Fruit fly (Drosophila melanogaster): ENCODE measurements around the gene Septin2.

Septin2 gene

DNA sequence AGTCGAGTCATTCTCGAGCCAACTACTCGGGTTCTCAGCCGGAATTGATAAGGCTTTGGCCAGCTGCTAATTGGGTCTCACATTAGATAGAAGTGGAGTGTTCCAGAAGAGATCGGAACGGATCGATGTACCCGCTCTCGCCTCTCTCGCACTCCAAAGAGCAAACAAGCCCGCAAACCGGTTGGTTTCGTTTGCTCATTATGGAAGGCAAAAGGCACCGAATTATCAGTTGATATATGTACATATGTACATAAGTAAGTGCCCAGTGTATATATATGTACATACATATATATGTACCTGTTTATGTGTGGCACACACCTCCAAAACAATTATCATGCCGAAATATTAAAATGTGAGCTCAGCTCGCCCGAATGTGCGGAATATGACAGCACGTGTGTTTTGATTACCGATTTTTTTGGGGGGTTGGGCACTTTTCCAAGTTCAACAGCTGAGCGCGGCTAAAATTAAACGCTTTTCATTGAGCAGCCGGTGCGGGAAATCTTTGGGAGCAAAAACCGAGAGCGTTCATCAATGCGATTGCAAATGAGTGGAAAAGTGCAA, 32.4 kb downstream of the Septin2 start:
- TF ChIP-seq CTCF (optimal IDR thresholded peaks at IDR 0.05) (no peak), CG8478 (optimal IDR thresholded peaks at IDR 0.05) (no peak)

DNA sequence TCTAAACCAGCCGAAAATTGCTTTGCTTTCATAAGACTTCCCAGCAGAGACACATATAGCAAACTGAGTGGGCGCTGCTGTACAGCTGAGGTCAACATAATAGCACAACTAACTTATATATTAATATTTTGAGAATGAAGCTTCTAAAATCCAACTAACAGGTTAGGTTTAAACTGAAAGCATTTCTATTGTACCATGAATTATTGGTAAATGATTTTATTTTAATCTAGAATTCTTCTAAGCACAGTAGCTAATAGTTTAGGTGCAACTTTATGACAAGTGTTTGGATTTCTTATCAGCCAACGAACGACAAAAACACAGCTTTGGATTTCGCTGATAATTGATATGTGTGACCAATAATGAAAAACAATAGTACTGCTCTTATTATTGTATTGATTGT, 33.1 kb downstream of the Septin2 start:
- TF ChIP-seq CTCF (optimal IDR thresholded peaks at IDR 0.05), result no peak
- TF ChIP-seq CG8478 (optimal IDR thresholded peaks at IDR 0.05), result no peak

dm6 chr3R:20554300-20554699, 33.9 kb downstream of the Septin2 start, which contains the start of gene att-ORFB:
Gene att-ORFB, minus strand, starts transcription at chr3R:20554400.
- TF ChIP-seq CTCF (optimal IDR thresholded peaks at IDR 0.05) (no peak), CG8478 (optimal IDR thresholded peaks at IDR 0.05) (no peak)

DNA sequence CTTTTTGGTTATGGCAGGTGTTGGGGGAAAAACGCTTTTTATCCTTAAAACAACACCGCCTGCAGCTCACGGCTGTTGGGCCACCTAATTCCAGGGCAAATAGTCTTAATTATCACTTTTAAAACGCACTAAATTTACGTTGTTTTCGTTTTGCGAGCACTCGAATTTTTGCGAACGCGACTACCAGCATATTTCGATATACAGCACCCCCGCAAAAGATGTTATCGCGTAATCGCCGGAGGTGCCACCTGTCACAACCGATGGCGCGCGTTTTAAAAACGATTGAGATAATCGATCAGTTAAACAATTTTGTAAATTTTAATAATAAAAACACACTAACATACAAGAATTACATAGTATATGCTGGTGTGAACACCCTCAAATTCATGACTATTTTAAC, 36.1 kb downstream of the Septin2 start, which contains the start of gene Stat92E:
Gene Stat92E (minus strand): TSS at position 219 of the 400 bp plus-strand sequence.
- TF ChIP-seq CTCF (optimal IDR thresholded peaks at IDR 0.05) (no peak), CG8478 (optimal IDR thresholded peaks at IDR 0.05) (no peak)

- TF ChIP-seq CG8478 (optimal IDR thresholded peaks at IDR 0.05) (no peak), CTCF (optimal IDR thresholded peaks at IDR 0.05) (no peak)
Observed at dm6 chr3R:20551487-20552079, 36.6 kb downstream of the Septin2 start.

- TF ChIP-seq CTCF (optimal IDR thresholded peaks at IDR 0.05) (peak in 1 of 2 experiments; percentile 19), CG8478 (optimal IDR thresholded peaks at IDR 0.05) (no peak)
Observed at dm6 chr3R:20550632-20551486, 37.3 kb downstream of the Septin2 start.

DNA sequence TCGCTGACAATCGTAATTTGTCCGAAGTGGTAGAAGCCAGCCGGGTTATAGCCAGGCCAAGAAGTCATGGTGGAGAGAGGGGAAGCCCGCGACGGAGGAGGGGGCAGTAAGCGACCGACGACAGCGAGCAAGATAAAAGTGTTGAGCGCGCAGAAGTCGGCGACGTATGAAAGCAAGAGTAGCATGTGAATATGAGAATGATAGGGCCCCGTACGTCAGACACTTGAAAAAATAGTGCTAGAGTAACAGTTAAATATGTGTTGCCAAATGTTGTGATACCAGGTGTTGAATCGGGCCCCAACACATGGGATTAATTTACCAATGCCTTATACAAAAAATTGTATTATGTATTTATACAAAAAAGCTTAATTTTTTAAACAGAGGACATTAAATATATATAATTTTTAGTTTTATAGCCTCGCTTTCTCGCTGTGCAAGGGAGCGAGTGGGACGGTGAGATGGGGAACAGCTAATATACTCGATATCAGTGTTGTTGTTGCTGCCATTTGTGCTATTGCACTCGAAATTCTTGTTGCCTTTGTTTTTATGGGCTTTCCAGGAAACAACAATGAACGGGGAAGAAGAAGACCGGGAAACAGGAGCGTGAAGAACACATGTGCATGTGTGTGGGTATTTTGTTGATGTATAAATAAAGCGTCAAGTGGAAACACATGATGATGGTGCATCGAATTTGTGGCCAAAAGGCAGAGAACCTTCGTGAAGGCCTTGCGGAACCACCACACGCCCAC, 38.1 kb downstream of the Septin2 start:
- TF ChIP-seq CG8478 (optimal IDR thresholded peaks at IDR 0.05), result no peak
- TF ChIP-seq CTCF (optimal IDR thresholded peaks at IDR 0.05), result no peak

dm6 chr3R:20549017-20549854, 38.9 kb downstream of the Septin2 start:
- no peak for TF ChIP-seq CTCF (optimal IDR thresholded peaks at IDR 0.05)
- no peak for TF ChIP-seq CG8478 (optimal IDR thresholded peaks at IDR 0.05)

DNA sequence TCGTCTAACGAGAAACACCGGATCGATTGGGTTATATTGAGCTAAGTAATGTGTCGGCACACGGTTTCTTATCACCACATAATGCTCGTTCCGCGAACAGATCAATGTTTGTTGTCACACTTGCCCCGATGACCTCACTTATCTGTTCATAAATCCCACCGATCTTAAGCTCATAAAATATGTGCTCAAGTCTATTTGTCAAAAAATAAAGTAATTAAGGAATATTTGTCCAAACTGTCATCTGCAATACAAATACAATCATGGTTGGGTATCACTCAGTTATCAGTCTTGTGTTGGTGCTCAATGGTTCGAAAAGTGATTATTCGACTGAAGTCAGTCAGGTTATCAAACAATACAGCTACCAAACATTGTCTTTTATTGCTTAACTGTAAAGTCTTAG, 39.9 kb downstream of the Septin2 start:
- TF ChIP-seq CTCF (optimal IDR thresholded peaks at IDR 0.05) (no peak), CG8478 (optimal IDR thresholded peaks at IDR 0.05) (no peak)

DNA sequence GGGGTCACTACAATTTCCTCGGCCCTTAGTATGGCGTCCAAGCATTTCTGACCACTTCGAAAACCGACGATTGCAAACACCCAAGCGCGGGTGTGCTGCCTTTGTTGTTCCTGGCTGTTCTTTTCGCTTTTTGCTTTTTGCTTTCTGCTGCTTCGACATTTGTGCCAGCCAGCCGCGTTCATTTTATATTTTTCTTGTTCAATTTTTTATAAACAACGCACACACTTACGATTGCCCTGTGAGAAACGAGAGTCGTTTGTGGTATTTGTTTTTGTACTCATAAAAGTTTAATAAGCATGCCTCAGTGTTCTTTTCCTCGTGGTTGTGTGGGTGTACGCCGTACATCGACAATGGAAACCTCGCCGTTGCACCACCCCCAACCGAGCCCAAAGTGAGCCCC, 40.4 kb downstream of the Septin2 start:
- TF ChIP-seq CG8478 (optimal IDR thresholded peaks at IDR 0.05) (no peak), CTCF (optimal IDR thresholded peaks at IDR 0.05) (no peak)

DNA sequence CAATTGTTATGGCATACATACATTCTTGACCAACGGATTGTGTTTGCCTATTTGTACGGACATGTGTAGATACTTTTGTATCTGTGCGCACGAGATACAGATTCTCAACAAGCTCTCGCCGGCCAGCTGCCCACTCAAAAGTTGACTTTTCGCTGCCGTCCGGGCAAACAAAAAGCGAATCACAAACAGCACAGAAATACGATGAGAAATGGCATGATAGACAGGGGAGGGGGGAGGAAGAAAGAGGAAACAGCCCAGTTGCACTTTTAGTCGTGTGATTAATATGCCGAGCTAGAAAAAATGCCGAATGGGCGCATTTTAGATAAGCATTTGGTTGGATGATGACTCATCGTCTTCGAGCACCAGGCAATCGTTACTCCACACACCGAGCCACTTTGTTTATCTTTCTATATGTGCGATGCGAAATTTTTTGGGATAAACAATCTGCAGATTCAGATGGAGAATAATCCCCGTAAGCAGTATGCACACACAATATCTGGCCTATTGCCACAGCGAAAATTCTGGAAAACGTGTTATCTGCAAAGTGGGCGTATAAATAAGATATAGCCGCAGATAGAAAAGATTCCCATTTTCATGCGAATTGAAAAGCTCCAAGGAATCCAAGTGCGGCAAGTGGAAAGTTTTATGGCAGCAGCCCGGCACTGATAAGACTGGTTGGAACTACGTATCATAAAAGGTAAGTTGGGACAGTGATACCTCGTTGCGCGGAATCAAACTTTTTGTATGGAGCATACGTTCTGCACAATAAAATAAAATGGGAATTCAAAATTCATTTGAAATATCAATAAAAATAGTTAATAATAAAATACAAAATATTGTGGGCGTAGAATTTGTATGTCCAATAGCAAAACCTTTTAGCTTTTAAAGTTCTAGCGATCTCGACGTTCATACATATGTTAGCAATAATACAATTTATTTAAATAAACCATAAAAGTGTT, 41.2 kb downstream of the Septin2 start:
- no peak for TF ChIP-seq CG8478 (optimal IDR thresholded peaks at IDR 0.05)
- no peak for TF ChIP-seq CTCF (optimal IDR thresholded peaks at IDR 0.05)

DNA sequence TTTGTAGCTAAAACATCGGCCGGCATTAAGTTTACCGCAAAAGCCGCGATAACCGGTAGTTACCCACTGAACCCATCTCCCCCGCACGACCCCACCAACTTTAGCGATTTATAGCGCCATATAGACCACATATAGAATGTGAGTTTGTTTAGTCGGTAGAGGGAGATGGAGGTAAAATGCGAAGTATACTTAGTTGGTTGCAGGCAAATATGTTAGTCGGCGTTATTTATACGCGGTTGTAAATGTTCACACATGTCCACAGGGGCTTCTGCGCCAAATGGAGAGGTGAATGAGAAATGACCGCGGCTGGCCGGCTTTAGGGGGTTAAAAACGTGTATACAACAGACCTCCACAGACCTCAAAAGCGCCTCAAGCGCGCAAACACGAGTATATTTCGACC, 42.5 kb downstream of the Septin2 start:
- no peak for TF ChIP-seq CTCF (optimal IDR thresholded peaks at IDR 0.05)
- no peak for TF ChIP-seq CG8478 (optimal IDR thresholded peaks at IDR 0.05)

dm6 chr3R:20544952-20545351, 43.2 kb downstream of the Septin2 start:
- TF ChIP-seq CTCF (optimal IDR thresholded peaks at IDR 0.05), result no peak
- TF ChIP-seq CG8478 (optimal IDR thresholded peaks at IDR 0.05), result no peak
